Fruit fly (Drosophila melanogaster) whole organism: ENCODE measurements around the gene Smg6.

Experiments used
- CG8478 ChIP-seq: fragments of >200 bp; optimal IDR thresholded peaks from 2 replicates; lab custom pipeline; 2018; ENCODE audit warnings: inconsistent platforms
- Dll ChIP-seq: fragments of >200 bp; optimal IDR thresholded peaks from 2 replicates; lab custom pipeline; 2017
- EcR ChIP-seq, 2 experiments: fragments of >200 bp; optimal IDR thresholded peaks; 2 replicates each; lab custom pipeline; 2017; ENCODE audit warnings: missing biosample characterization in 2 of 2, missing genetic modification characterization in 2 of 2, missing genetic modification reagents in 2 of 2
- pan ChIP-seq: fragments of >200 bp; optimal IDR thresholded peaks from 2 replicates; lab custom pipeline; 2017
- psq ChIP-seq: fragments of >200 bp; optimal IDR thresholded peaks from 2 replicates; lab custom pipeline; 2017
- usp ChIP-seq: fragments of >200 bp; optimal IDR thresholded peaks from 2 replicates; lab custom pipeline; 2017; ENCODE audit warnings: missing biosample characterization, missing genetic modification characterization, mixed read lengths

The Smg6 gene

dm6 chr3R:25004763-25005162 lies 28.5 kb downstream of the Smg6 start:
- TF ChIP-seq pan (no peak), EcR (GFP tag; optimal IDR thresholded peaks at IDR 0.05; lab: Kevin White, UChicago) (peak in 1 of 2 experiments; percentile 23), usp (GFP tag; lab: Kevin White, UChicago) (no peak)

dm6 chr3R:25004064-25004463 lies 29.2 kb downstream of the Smg6 start:
- TF ChIP-seq pan (no peak), EcR (GFP tag; optimal IDR thresholded peaks at IDR 0.05; lab: Kevin White, UChicago) (no peak), psq (lab: Kevin White, UChicago) (no peak), CG8478 (lab: Kevin White, UChicago) (no peak), usp (GFP tag; lab: Kevin White, UChicago) (no peak), Dll (lab: Kevin White, UChicago) (no peak)

DNA sequence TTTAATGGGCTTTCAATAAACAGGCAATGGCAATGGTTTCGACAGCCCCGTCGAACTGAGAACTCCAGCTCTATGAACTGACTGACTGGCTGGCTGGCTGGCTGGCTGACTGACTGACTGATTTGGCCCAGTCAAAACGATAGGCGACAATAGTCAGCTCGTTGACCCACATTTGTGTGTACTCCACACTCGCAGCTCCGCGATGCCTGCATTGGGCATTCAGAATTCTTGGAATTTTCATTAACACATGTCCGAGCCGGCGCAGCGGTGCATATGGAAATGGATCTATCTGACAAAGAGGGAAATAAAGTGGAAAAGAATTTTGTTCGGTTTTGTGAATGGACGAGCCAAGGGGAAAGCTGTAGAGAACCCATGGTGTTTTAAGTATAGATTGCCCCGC lies 31.0 kb downstream of the Smg6 start:
- no peak for TF ChIP-seq CG8478 (lab: Kevin White, UChicago)
- TF ChIP-seq EcR (GFP tag; optimal IDR thresholded peaks at IDR 0.05; lab: Kevin White, UChicago): no peak
- no peak for TF ChIP-seq usp (GFP tag; lab: Kevin White, UChicago)
- TF ChIP-seq Dll (lab: Kevin White, UChicago): no peak
- no peak for TF ChIP-seq pan
- TF ChIP-seq psq (lab: Kevin White, UChicago): no peak

- TF ChIP-seq psq (lab: Kevin White, UChicago) (no peak), CG8478 (lab: Kevin White, UChicago) (no peak), Dll (lab: Kevin White, UChicago) (no peak), usp (GFP tag; lab: Kevin White, UChicago) (no peak), EcR (GFP tag; optimal IDR thresholded peaks at IDR 0.05; lab: Kevin White, UChicago) (no peak), pan (no peak)
Measured at dm6 chr3R:24999575-24999974, 33.7 kb downstream of the Smg6 start.

- no peak for TF ChIP-seq pan
- TF ChIP-seq CG8478 (lab: Kevin White, UChicago): no peak
- TF ChIP-seq EcR (GFP tag; optimal IDR thresholded peaks at IDR 0.05; lab: Kevin White, UChicago): no peak
- TF ChIP-seq psq (lab: Kevin White, UChicago): no peak
- no peak for TF ChIP-seq Dll (lab: Kevin White, UChicago)
- no peak for TF ChIP-seq usp (GFP tag; lab: Kevin White, UChicago)
Measured at dm6 chr3R:24997287-24997686, 36.0 kb downstream of the Smg6 start.

- no peak for TF ChIP-seq pan
- no peak for TF ChIP-seq CG8478 (lab: Kevin White, UChicago)
- TF ChIP-seq usp (GFP tag; lab: Kevin White, UChicago): no peak
- no peak for TF ChIP-seq Dll (lab: Kevin White, UChicago)
- no peak for TF ChIP-seq psq (lab: Kevin White, UChicago)
- no peak for TF ChIP-seq EcR (GFP tag; optimal IDR thresholded peaks at IDR 0.05; lab: Kevin White, UChicago)
Measured at dm6 chr3R:24996502-24996901, 36.8 kb downstream of the Smg6 start.

dm6 chr3R:24985029-24985685 lies 48.1 kb downstream of the Smg6 start:
- TF ChIP-seq pan: no peak
- TF ChIP-seq CG8478 (lab: Kevin White, UChicago): no peak
- TF ChIP-seq EcR (GFP tag; optimal IDR thresholded peaks at IDR 0.05; lab: Kevin White, UChicago): no peak
- TF ChIP-seq psq (lab: Kevin White, UChicago): no peak
- TF ChIP-seq usp (GFP tag; lab: Kevin White, UChicago): no peak
- TF ChIP-seq Dll (lab: Kevin White, UChicago): no peak

DNA sequence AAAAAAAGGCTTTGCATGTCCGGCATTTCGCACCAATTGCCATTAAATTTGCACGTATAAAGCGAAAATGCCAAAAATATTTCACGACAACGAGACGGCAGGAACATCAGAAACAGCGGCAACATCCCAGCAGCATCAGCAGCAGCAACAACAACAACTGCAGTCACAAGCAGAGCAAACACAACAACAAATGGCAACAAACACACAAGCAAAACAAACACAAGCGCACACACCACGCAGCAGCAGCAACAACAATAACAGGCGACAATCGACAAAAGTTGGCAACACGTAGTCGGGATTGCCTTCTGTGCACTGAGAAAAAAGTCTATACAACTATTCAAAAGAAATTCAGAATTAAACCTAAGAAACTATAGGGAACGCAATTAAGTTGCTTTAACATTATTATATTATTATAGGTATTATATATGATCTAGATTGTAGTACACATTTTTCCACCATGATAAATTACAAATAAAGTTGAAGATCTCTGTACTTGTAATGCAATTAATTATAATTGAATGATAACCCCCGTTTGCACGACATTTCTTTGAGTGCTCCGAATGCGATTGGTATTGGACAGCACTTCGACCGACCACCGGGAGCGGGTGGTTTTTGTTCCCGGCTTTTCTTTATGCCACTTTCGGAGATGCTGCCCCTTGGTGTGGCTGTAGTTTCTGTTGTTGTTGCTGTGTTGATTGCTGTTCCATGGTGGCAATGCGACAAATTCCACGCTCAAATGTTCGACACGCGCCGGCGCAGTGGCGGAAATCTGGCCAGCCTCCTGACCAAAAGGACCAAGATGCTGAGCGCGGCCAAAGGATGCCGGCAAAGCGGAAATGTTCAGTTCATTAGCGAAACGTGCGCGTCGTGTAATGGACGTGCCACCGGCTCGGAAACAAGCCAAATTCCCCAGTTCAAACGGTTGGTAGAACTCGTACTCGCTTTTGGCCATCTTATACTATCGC lies 49.4 kb downstream of the Smg6 start, which contains the start of gene tnc:
Gene tnc, plus strand, starts transcription at position 848 of the 965 bp plus-strand sequence.
- TF ChIP-seq Dll (lab: Kevin White, UChicago) (no peak), psq (lab: Kevin White, UChicago) (no peak), pan (no peak), usp (GFP tag; lab: Kevin White, UChicago) (no peak), CG8478 (lab: Kevin White, UChicago) (no peak), EcR (GFP tag; optimal IDR thresholded peaks at IDR 0.05; lab: Kevin White, UChicago) (no peak)
